Worm (Caenorhabditis elegans): ENCODE data around the gene taf-11.3.
A peak's percentile ranks its signal among the peaks of the same experiment; 100 is the strongest.

The taf-11.3 gene

DNA sequence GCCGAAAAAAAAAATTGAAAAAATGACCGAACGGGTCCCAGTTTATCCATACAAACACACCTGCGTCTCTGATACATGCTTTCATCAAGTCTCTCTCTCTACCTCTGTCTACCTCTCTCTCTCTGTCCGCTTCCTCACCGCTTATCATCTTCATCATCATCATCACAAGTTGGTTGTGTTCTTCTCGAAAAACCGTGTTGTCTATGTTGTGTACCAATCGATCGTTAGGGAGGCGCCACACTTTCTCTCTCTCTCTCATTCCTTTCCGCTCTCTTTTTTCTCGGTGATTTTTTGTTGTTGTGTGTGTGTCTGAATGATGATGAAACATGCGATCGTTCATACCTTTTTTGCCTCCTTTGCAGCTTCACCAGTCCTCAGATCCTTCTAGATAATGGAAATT is 41.4 kb downstream of the taf-11.3 start:
- TF ChIP-seq Y55F3AM.14 (GFP tag; optimal IDR thresholded peaks at IDR 0.05) = no peak
- no peak for TF ChIP-seq nhr-77 (tag; optimal IDR thresholded peaks at IDR 0.05)
- no peak for TF ChIP-seq gmeb-1 (tag; optimal IDR thresholded peaks at IDR 0.05)
- TF ChIP-seq lin-39 (tag; optimal IDR thresholded peaks at IDR 0.05) = no peak
- TF ChIP-seq fos-1 (tag; optimal IDR thresholded peaks at IDR 0.05) = peak; percentile 64
- TF ChIP-seq lin-13 (GFP tag; optimal IDR thresholded peaks at IDR 0.05) = peak; percentile 2
- no peak for TF ChIP-seq ztf-11 (tag; optimal IDR thresholded peaks at IDR 0.05)
- peak; percentile 10 for TF ChIP-seq F13H6.1 (tag; optimal IDR thresholded peaks at IDR 0.05)
- no peak for TF ChIP-seq nhr-11 (tag; optimal IDR thresholded peaks at IDR 0.05)
- peak in 1 of 2 experiments; percentile 53 for TF ChIP-seq lsy-2 (tag; optimal IDR thresholded peaks at IDR 0.05)
- peak; percentile 51 for TF ChIP-seq sma-3 (GFP tag; optimal IDR thresholded peaks at IDR 0.05)
- TF ChIP-seq alr-1 (tag; optimal IDR thresholded peaks at IDR 0.05) = no peak
- TF ChIP-seq mab-5 (tag; optimal IDR thresholded peaks at IDR 0.05) = no peak
- TF ChIP-seq elt-3 (tag; optimal IDR thresholded peaks at IDR 0.05) = no peak
- TF ChIP-seq sma-9 (GFP tag; optimal IDR thresholded peaks at IDR 0.05) = peak; percentile 12
- TF ChIP-seq sma-9 (tag; optimal IDR thresholded peaks at IDR 0.05) = no peak
- TF ChIP-seq aly-2 (tag; optimal IDR thresholded peaks at IDR 0.05) = no peak
- peak; percentile 17 for TF ChIP-seq blmp-1 (tag; optimal IDR thresholded peaks at IDR 0.05; ENCODE audit: insufficient read depth)
- peak; percentile 29 for TF ChIP-seq nhr-21 (tag; optimal IDR thresholded peaks at IDR 0.05)
- TF ChIP-seq nhr-6 (tag; optimal IDR thresholded peaks at IDR 0.05) = no peak
- no peak for TF ChIP-seq R02D3.7 (tag; optimal IDR thresholded peaks at IDR 0.05)
- no peak for TF ChIP-seq snpc-4 (tag; optimal IDR thresholded peaks at IDR 0.05)
- peak; percentile 68 for TF ChIP-seq nhr-25 (tag; optimal IDR thresholded peaks at IDR 0.05)
- TF ChIP-seq elt-1 (tag; optimal IDR thresholded peaks at IDR 0.05) = no peak
- TF ChIP-seq nhr-129 (tag; optimal IDR thresholded peaks at IDR 0.05) = peak; percentile 77
- no peak for TF ChIP-seq unc-62 (GFP tag; optimal IDR thresholded peaks at IDR 0.05)
- TF ChIP-seq mbf-1 (tag; optimal IDR thresholded peaks at IDR 0.05) = no peak
- TF ChIP-seq nhr-237 (tag; optimal IDR thresholded peaks at IDR 0.05) = no peak
- no peak for TF ChIP-seq sem-4 (tag; optimal IDR thresholded peaks at IDR 0.05)
- TF ChIP-seq ztf-1 (GFP tag; conservative IDR thresholded peaks at IDR 0.05) = no peak
- no peak for TF ChIP-seq egl-27 (tag; optimal IDR thresholded peaks at IDR 0.05)
- TF ChIP-seq crh-2 (tag; optimal IDR thresholded peaks at IDR 0.05) = peak; percentile 43
- no peak for TF ChIP-seq ama-1 (optimal IDR thresholded peaks at IDR 0.05)
- no peak for TF ChIP-seq unc-55 (GFP tag; optimal IDR thresholded peaks at IDR 0.05)
- no peak for TF ChIP-seq nhr-12 (tag; optimal IDR thresholded peaks at IDR 0.05)
- no peak for TF ChIP-seq ceh-82 (tag; optimal IDR thresholded peaks at IDR 0.05)
- TF ChIP-seq C34F6.9 (tag; optimal IDR thresholded peaks at IDR 0.05) = peak; percentile 40
- no peak for TF ChIP-seq nhr-10 (tag; optimal IDR thresholded peaks at IDR 0.05)
- no peak for TF ChIP-seq peb-1 (tag; optimal IDR thresholded peaks at IDR 0.05)
- peak; percentile 3 for TF ChIP-seq skn-1 (tag; optimal IDR thresholded peaks at IDR 0.05)
- no peak for TF ChIP-seq dmd-4 (tag; optimal IDR thresholded peaks at IDR 0.05)
- no peak for TF ChIP-seq ZK546.5 (tag; optimal IDR thresholded peaks at IDR 0.05)

DNA sequence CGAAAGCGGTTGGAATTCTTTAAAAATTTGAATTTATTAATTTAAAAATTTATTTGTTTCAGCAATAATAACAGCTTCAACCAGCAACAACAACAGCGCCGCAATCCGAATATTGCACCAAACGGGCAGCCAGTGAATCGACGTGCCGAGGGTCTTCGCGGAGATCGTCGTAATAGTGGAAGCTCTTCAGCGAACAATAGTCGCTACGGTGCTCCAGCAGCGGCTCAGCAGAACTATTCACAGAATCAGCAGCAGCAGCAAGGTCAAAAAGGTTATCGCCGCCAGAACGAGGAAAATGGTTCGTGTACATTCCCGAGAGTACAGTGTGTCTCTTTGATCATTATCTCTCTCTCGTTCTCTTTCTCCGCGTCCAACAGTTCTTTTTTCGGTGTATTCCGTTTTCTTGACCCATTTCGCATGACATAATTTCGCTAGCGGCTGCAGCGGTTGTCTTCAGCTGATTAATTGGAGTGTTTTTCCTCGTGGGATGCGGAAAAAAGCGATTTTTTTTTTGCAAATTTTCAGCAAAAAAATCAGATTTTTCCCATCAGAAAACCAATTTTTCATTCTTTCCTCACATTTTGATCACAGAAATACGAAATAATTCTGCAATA is 42.0 kb downstream of the taf-11.3 start:
- TF ChIP-seq nhr-77 (tag; optimal IDR thresholded peaks at IDR 0.05) (no peak), ZK546.5 (tag; optimal IDR thresholded peaks at IDR 0.05) (no peak), nhr-23 (tag; optimal IDR thresholded peaks at IDR 0.05) (no peak), nhr-10 (tag; optimal IDR thresholded peaks at IDR 0.05) (no peak), nhr-237 (tag; optimal IDR thresholded peaks at IDR 0.05) (no peak), ztf-11 (tag; optimal IDR thresholded peaks at IDR 0.05) (no peak), nhr-6 (tag; optimal IDR thresholded peaks at IDR 0.05) (no peak), sma-9 (GFP tag; optimal IDR thresholded peaks at IDR 0.05) (no peak), sma-9 (tag; optimal IDR thresholded peaks at IDR 0.05) (no peak)

DNA sequence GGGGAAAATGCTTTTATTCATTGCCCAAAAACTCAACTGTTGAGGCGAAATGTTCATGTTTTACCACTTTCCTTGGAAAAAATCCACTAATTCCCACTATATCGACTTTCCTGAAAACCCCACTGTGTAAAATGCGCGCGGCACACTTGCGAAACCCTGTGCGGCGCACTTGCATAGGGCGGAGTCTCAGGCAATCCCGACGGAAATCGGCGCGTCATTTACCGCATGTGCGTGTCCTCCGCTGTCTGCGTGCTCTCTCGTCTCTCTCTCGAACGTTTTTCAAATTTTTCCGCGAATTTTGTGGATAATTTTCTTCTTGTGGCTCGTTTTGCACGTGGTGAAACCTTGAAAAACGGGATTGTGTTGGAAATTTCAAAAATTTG is 43.9 kb downstream of the taf-11.3 start, which contains the start of gene atx-2:
atx-2 (plus strand) TSS at position 226 of the 383 bp plus-strand sequence.
- TF ChIP-seq sma-9 (GFP tag; optimal IDR thresholded peaks at IDR 0.05) (peak; percentile 79), sma-9 (tag; optimal IDR thresholded peaks at IDR 0.05) (no peak), snpc-4 (tag; optimal IDR thresholded peaks at IDR 0.05) (peak; percentile 27), nhr-129 (tag; optimal IDR thresholded peaks at IDR 0.05) (peak; percentile 81), elt-1 (tag; optimal IDR thresholded peaks at IDR 0.05) (no peak), nhr-12 (tag; optimal IDR thresholded peaks at IDR 0.05) (no peak), ceh-16 (tag; optimal IDR thresholded peaks at IDR 0.05) (peak; percentile 16), nhr-21 (tag; optimal IDR thresholded peaks at IDR 0.05) (peak; percentile 48), ztf-1 (GFP tag; conservative IDR thresholded peaks at IDR 0.05) (no peak), nhr-77 (tag; optimal IDR thresholded peaks at IDR 0.05) (no peak), aly-2 (tag; optimal IDR thresholded peaks at IDR 0.05) (no peak), sma-3 (GFP tag; optimal IDR thresholded peaks at IDR 0.05) (peak; percentile 78), nhr-10 (tag; optimal IDR thresholded peaks at IDR 0.05) (peak; percentile 31), skn-1 (tag; optimal IDR thresholded peaks at IDR 0.05) (peak; percentile 22), lin-11 (tag; optimal IDR thresholded peaks at IDR 0.05) (peak; percentile 69), Y55F3AM.14 (GFP tag; optimal IDR thresholded peaks at IDR 0.05) (peak; percentile 86), lin-13 (GFP tag; optimal IDR thresholded peaks at IDR 0.05) (peak; percentile 82), nhr-25 (tag; optimal IDR thresholded peaks at IDR 0.05) (peak; percentile 74), sem-4 (tag; optimal IDR thresholded peaks at IDR 0.05) (peak; percentile 73), unc-55 (GFP tag; optimal IDR thresholded peaks at IDR 0.05) (peak; percentile 91), elt-3 (tag; optimal IDR thresholded peaks at IDR 0.05) (no peak), mdl-1 (tag; optimal IDR thresholded peaks at IDR 0.05) (peak; percentile 60 to 79), dmd-4 (tag; optimal IDR thresholded peaks at IDR 0.05) (no peak), egl-27 (tag; optimal IDR thresholded peaks at IDR 0.05) (peak; percentile 38), peb-1 (tag; optimal IDR thresholded peaks at IDR 0.05) (no peak), lin-39 (tag; optimal IDR thresholded peaks at IDR 0.05) (no peak), zag-1 (tag; optimal IDR thresholded peaks at IDR 0.05) (peak; percentile 57), ztf-11 (tag; optimal IDR thresholded peaks at IDR 0.05) (peak; percentile 35), R02D3.7 (tag; optimal IDR thresholded peaks at IDR 0.05) (peak; percentile 23), nhr-11 (tag; optimal IDR thresholded peaks at IDR 0.05) (peak; percentile 1)

All from whole organism, L2 larva.